Fruit fly (Drosophila melanogaster) whole organism, embryonic: Measurements from ENCODE around the gene CG32371.

ENCODE experiments used
- Bgb ChIP-seq: fragments of 200-800 bp; sonication (Bioruptor generic); IDR thresholded peaks from 2 replicates; pipeline ENCODE4 v1.3.6; 2022; ENCODE audit warnings: missing biosample characterization, missing genetic modification characterization; ENCODE audit not compliant: partially characterized antibody
- CG10267 ChIP-seq: fragments of 200-800 bp; sonication (Bioruptor generic); optimal IDR thresholded peaks from 2 replicates; lab custom pipeline; 2018; ENCODE audit warnings: missing biosample characterization, mild to moderate bottlenecking, missing genetic modification characterization, moderate library complexity
- CG11696 ChIP-seq: fragments of 200-800 bp; sonication (Bioruptor generic); IDR thresholded peaks from 2 replicates; pipeline ENCODE4 v1.3.6; 2022; ENCODE audit warnings: missing biosample characterization, missing genetic modification characterization
- CG12769 ChIP-seq: fragments of 200-800 bp; sonication (Bioruptor generic); optimal IDR thresholded peaks from 2 replicates; lab custom pipeline; 2019; ENCODE audit warnings: missing biosample characterization, mild to moderate bottlenecking, missing genetic modification characterization, moderate library complexity
- CG13424 ChIP-seq: fragments of 200-800 bp; sonication (Bioruptor generic); optimal IDR thresholded peaks from 2 replicates; lab custom pipeline; 2019; ENCODE audit warnings: missing biosample characterization, mild to moderate bottlenecking, missing genetic modification characterization, moderate library complexity
- CG14050 ChIP-seq: fragments of 200-800 bp; sonication (Bioruptor generic); IDR thresholded peaks from 3 replicates; pipeline ENCODE4 v1.3.6; 2022; ENCODE audit warnings: missing biosample characterization, missing genetic modification characterization
- CG15269 ChIP-seq: fragments of 200-800 bp; sonication (Bioruptor generic); optimal IDR thresholded peaks from 2 replicates; lab custom pipeline; 2018; ENCODE audit warnings: missing biosample characterization, mild to moderate bottlenecking, missing genetic modification characterization, moderate library complexity
- CG17361 ChIP-seq: fragments of 200-800 bp; sonication (Bioruptor generic); IDR thresholded peaks from 3 replicates; pipeline ENCODE4 v1.3.6; 2022; ENCODE audit warnings: missing biosample characterization, missing genetic modification characterization
- CG2116 ChIP-seq: fragments of 200-800 bp; sonication (Bioruptor generic); optimal IDR thresholded peaks from 3 replicates; lab custom pipeline; 2018; ENCODE audit warnings: missing biosample characterization, mild to moderate bottlenecking, missing genetic modification characterization
- CG30431 ChIP-seq: fragments of 200-800 bp; sonication (Bioruptor generic); optimal IDR thresholded peaks from 2 replicates; lab custom pipeline; 2017; ENCODE audit warnings: missing biosample characterization, missing genetic modification characterization
- CG31441 ChIP-seq: fragments of 200-800 bp; sonication (Bioruptor generic); IDR thresholded peaks from 2 replicates; pipeline ENCODE4 v1.3.6; 2022; ENCODE audit warnings: missing biosample characterization, missing genetic modification characterization
- CG3281 ChIP-seq: fragments of 200-800 bp; sonication (Bioruptor generic); optimal IDR thresholded peaks from 3 replicates; lab custom pipeline; 2017; ENCODE audit warnings: missing biosample characterization, mild to moderate bottlenecking, missing genetic modification characterization
- CG33557 ChIP-seq: fragments of 200-800 bp; sonication (Bioruptor generic); optimal IDR thresholded peaks from 2 replicates; lab custom pipeline; 2019; ENCODE audit warnings: missing biosample characterization, mild to moderate bottlenecking, missing genetic modification characterization, moderate library complexity
- CG3407 ChIP-seq: fragments of 200-800 bp; sonication (Bioruptor generic); optimal IDR thresholded peaks from 2 replicates; lab custom pipeline; 2018; ENCODE audit warnings: missing biosample characterization, mild to moderate bottlenecking, missing genetic modification characterization
- CG3726 ChIP-seq: fragments of 200-800 bp; sonication (Bioruptor generic); IDR thresholded peaks from 3 replicates; pipeline ENCODE4, ENCODE4 v1.3.6; 2022; ENCODE audit warnings: missing biosample characterization, missing genetic modification characterization
- CG4360 ChIP-seq: fragments of 200-800 bp; sonication (Bioruptor generic); IDR thresholded peaks from 2 replicates; pipeline ENCODE4 v1.3.6; 2022; ENCODE audit warnings: missing biosample characterization, missing genetic modification characterization
- CG4820 ChIP-seq: fragments of 200-800 bp; sonication (Bioruptor generic); optimal IDR thresholded peaks from 3 replicates; lab custom pipeline; 2016; ENCODE audit warnings: missing biosample characterization, missing genetic modification characterization
- CG7556 ChIP-seq: fragments of 200-800 bp; sonication (Bioruptor generic); optimal IDR thresholded peaks from 2 replicates; lab custom pipeline; 2017; ENCODE audit warnings: missing biosample characterization, mild to moderate bottlenecking, missing genetic modification characterization
- CG7745 ChIP-seq: fragments of 200-800 bp; sonication (Bioruptor generic); optimal IDR thresholded peaks from 2 replicates; lab custom pipeline; 2018; ENCODE audit warnings: missing biosample characterization, mild to moderate bottlenecking, missing genetic modification characterization, moderate library complexity
- CG7839 ChIP-seq: fragments of 200-800 bp; sonication (Bioruptor generic); optimal IDR thresholded peaks from 3 replicates; lab custom pipeline; 2018; ENCODE audit warnings: missing biosample characterization, mild to moderate bottlenecking, missing genetic modification characterization, moderate library complexity
- CG8388 ChIP-seq: fragments of 200-800 bp; sonication (Bioruptor generic); optimal IDR thresholded peaks from 2 replicates; lab custom pipeline; 2019; ENCODE audit warnings: missing biosample characterization, mild to moderate bottlenecking, missing genetic modification characterization, moderate library complexity
- D19A ChIP-seq: fragments of 200-800 bp; optimal IDR thresholded peaks from 3 replicates; lab custom pipeline; 2019; ENCODE audit warnings: missing biosample characterization, mild to moderate bottlenecking, missing genetic modification characterization, moderate library complexity
- E2f1 ChIP-seq: fragments of 200-800 bp; sonication (Bioruptor generic); IDR thresholded peaks from 2 replicates; pipeline ENCODE4 v1.3.6; 2022; ENCODE audit warnings: missing biosample characterization, missing genetic modification characterization
- Eip74EF ChIP-seq, 2 experiments: fragments of 200-800 bp in 1 of 2; fragments of >200 bp in 1 of 2; sonication (Bioruptor generic) in 1 of 2; optimal IDR thresholded peaks; 2 replicates each; lab custom pipeline; 2017 to 2019; ENCODE audit warnings: missing biosample characterization in 2 of 2, missing genetic modification characterization in 2 of 2, mild to moderate bottlenecking in 1 of 2, moderate library complexity in 1 of 2
- Hr3 ChIP-seq: fragments of 200-800 bp; sonication (Bioruptor generic); optimal IDR thresholded peaks from 3 replicates; lab custom pipeline; 2016; ENCODE audit warnings: missing biosample characterization, missing genetic modification characterization
- Oli ChIP-seq: fragments of 200-800 bp; sonication (Bioruptor generic); optimal IDR thresholded peaks from 2 replicates; lab custom pipeline; 2018; ENCODE audit warnings: missing biosample characterization, mild to moderate bottlenecking, missing genetic modification characterization, moderate library complexity
- Pdp1 ChIP-seq, 2 experiments: fragments of 200-800 bp; sonication (Bioruptor generic); optimal IDR thresholded peaks; 3 replicates each; lab custom pipeline; 2016; ENCODE audit warnings: missing biosample characterization in 2 of 2, missing genetic modification characterization in 2 of 2, mild to moderate bottlenecking in 1 of 2, moderate library complexity in 1 of 2
- Ptx1 ChIP-seq: fragments of 200-800 bp; sonication (Bioruptor generic); IDR thresholded peaks from 2 replicates; pipeline ENCODE4 v1.3.6; 2022; ENCODE audit warnings: missing biosample characterization, missing genetic modification characterization
- grau ChIP-seq: fragments of 200-800 bp; optimal IDR thresholded peaks from 3 replicates; lab custom pipeline; 2019; ENCODE audit warnings: missing biosample characterization, mild to moderate bottlenecking, missing genetic modification characterization, moderate library complexity
- gt ChIP-seq: fragments of 200-800 bp; sonication (Bioruptor generic); IDR thresholded peaks from 2 replicates; pipeline ENCODE4 v1.3.6; 2022; ENCODE audit warnings: missing biosample characterization, missing genetic modification characterization
- lbe ChIP-seq: fragments of 200-800 bp; sonication (Bioruptor generic); optimal IDR thresholded peaks from 2 replicates; lab custom pipeline; 2016; ENCODE audit warnings: missing biosample characterization, mild to moderate bottlenecking, missing genetic modification characterization
- mam ChIP-seq: fragments of 200-800 bp; sonication (Bioruptor generic); optimal IDR thresholded peaks from 3 replicates; lab custom pipeline; 2016; ENCODE audit warnings: missing biosample characterization, missing genetic modification characterization
- nerfin-2 ChIP-seq: fragments of 200-800 bp; sonication (Bioruptor generic); IDR thresholded peaks from 2 replicates; pipeline ENCODE4 v1.3.6; 2022; ENCODE audit warnings: missing biosample characterization, missing genetic modification characterization; ENCODE audit not compliant: partially characterized antibody
- pan ChIP-seq, 4 experiments: fragments of >200 bp in 3 of 4; fragments of 200-800 bp in 1 of 4; sonication (Bioruptor generic) in 1 of 4; optimal IDR thresholded peaks in 3 of 4; IDR thresholded peaks in 1 of 4; 2 replicates each; pipeline versions ENCODE4 v1.3.6 to Lab custom; 2017 to 2022; ENCODE audit warnings: missing biosample characterization in 2 of 4, missing genetic modification characterization in 2 of 4, mixed read lengths in 1 of 4
- peb ChIP-seq: fragments of 200-800 bp; sonication (Bioruptor generic); IDR thresholded peaks from 2 replicates; pipeline ENCODE4 v1.3.6; 2022; ENCODE audit warnings: missing biosample characterization, missing genetic modification characterization
- rib ChIP-seq: fragments of 200-800 bp; sonication (Bioruptor generic); IDR thresholded peaks from 2 replicates; pipeline ENCODE4 v1.3.6; 2022; ENCODE audit warnings: missing biosample characterization, missing genetic modification characterization
- sisA ChIP-seq: fragments of 200-800 bp; sonication (Bioruptor generic); IDR thresholded peaks from 2 replicates; pipeline ENCODE4 v1.3.6; 2022; ENCODE audit warnings: missing biosample characterization, missing genetic modification characterization
- sr ChIP-seq: fragments of 200-800 bp; sonication (Bioruptor generic); IDR thresholded peaks from 3 replicates; pipeline ENCODE4 v1.3.6; 2022; ENCODE audit warnings: missing biosample characterization, missing genetic modification characterization
- ssp ChIP-seq: fragments of 200-800 bp; sonication (Bioruptor generic); IDR thresholded peaks from 2 replicates; pipeline ENCODE4 v1.3.6; 2022; ENCODE audit warnings: missing biosample characterization, missing genetic modification characterization
- stc ChIP-seq: fragments of 200-800 bp; sonication (Bioruptor generic); IDR thresholded peaks from 2 replicates; pipeline ENCODE4 v1.3.6; 2022; ENCODE audit warnings: missing biosample characterization, missing genetic modification characterization
- toy ChIP-seq: fragments of 200-800 bp; sonication (Bioruptor generic); IDR thresholded peaks from 2 replicates; pipeline ENCODE4 v1.3.6; 2022; ENCODE audit warnings: missing biosample characterization, missing genetic modification characterization
- tup ChIP-seq: fragments of 200-800 bp; sonication (Bioruptor generic); optimal IDR thresholded peaks from 2 replicates; lab custom pipeline; 2016; ENCODE audit warnings: missing biosample characterization, mild to moderate bottlenecking, missing genetic modification characterization, moderate library complexity
- zen ChIP-seq: fragments of 200-800 bp; sonication (Bioruptor generic); optimal IDR thresholded peaks from 3 replicates; lab custom pipeline; 2018; ENCODE audit warnings: missing biosample characterization, mild to moderate bottlenecking, missing genetic modification characterization, moderate library complexity

The CG32371 gene

dm6 chr3L:7810924-7811323, 42.8 kb upstream of the CG32371 start (continued):
- TF ChIP-seq E2f1, result no peak
- TF ChIP-seq CG3281, result no peak
- TF ChIP-seq CG31441, result peak; percentile 80
- no peak for TF ChIP-seq mam (GFP tag; lab: Kevin White, UChicago)
- TF ChIP-seq lbe, result no peak
- peak in 1 of 2 experiments; percentile 81 for TF ChIP-seq Eip74EF (GFP tag; optimal IDR thresholded peaks at IDR 0.05; lab: Kevin White, UChicago)
- peak; percentile 36 for TF ChIP-seq grau (tag; lab: Kevin White, UChicago)
- TF ChIP-seq stc (GFP tag; lab: Robert Waterston, UW), result peak; percentile 60; the same call in 1 of the 2 replicates
- no peak for TF ChIP-seq Bgb (GFP tag; lab: Robert Waterston, UW)
- TF ChIP-seq CG11696 (GFP tag; lab: Robert Waterston, UW), result no peak
- TF ChIP-seq D19A (tag; lab: Kevin White, UChicago), result peak; percentile 1
- TF ChIP-seq CG4820, result no peak
- no peak for TF ChIP-seq gt (GFP tag; lab: Robert Waterston, UW)
- TF ChIP-seq CG3726 (GFP tag; lab: Robert Waterston, UW), result no peak
- TF ChIP-seq pan (optimal IDR thresholded peaks at IDR 0.05; lab: Kevin White, UChicago), result no peak
- TF ChIP-seq pan (GFP tag; optimal IDR thresholded peaks at IDR 0.05 in 1 of 2, IDR thresholded peaks at IDR 0.05 in 1 of 2), result peak in 1 of 2 experiments; percentile 40
- TF ChIP-seq CG7839, result peak; percentile 60
- TF ChIP-seq tup, result no peak
- TF ChIP-seq CG33557 (GFP tag; lab: Kevin White, UChicago), result no peak
- TF ChIP-seq CG13424, result peak; percentile 73
- peak; percentile 0 for TF ChIP-seq Hr3 (GFP tag; lab: Kevin White, UChicago)
- TF ChIP-seq CG2116 (GFP tag; lab: Kevin White, UChicago), result no peak
- TF ChIP-seq CG7556 (GFP tag; lab: Kevin White, UChicago), result peak; percentile 21
- no peak for TF ChIP-seq CG7745 (tag; lab: Kevin White, UChicago)
- peak; percentile 47; the same call in 1 of the 3 replicates for TF ChIP-seq CG17361
- no peak for TF ChIP-seq sr
- TF ChIP-seq CG3407 (GFP tag; lab: Kevin White, UChicago), result no peak
- peak; percentile 13 for TF ChIP-seq CG8388 (GFP tag; lab: Kevin White, UChicago)
- peak; percentile 32; the same call in 1 of the 3 replicates for TF ChIP-seq CG14050
- peak; percentile 50 for TF ChIP-seq Oli (tag; lab: Kevin White, UChicago)
- no peak for TF ChIP-seq CG10267 (tag; lab: Kevin White, UChicago)
- TF ChIP-seq CG4360, result no peak
- no peak for TF ChIP-seq CG30431 (GFP tag; lab: Kevin White, UChicago)
- no peak for TF ChIP-seq nerfin-2 (GFP tag; lab: Robert Waterston, UW)
- TF ChIP-seq CG15269 (tag; lab: Kevin White, UChicago), result peak; percentile 71
- TF ChIP-seq sisA (GFP tag; lab: Robert Waterston, UW), result no peak
- TF ChIP-seq ssp, result no peak
- TF ChIP-seq, all 482 proteins: peak for 54

- TF ChIP-seq zen (no peak), peb (GFP tag; lab: Robert Waterston, UW) (no peak), CG12769 (tag; lab: Kevin White, UChicago) (peak; percentile 26), toy (GFP tag; lab: Robert Waterston, UW) (no peak), Ptx1 (GFP tag; lab: Robert Waterston, UW) (no peak), rib (GFP tag; lab: Robert Waterston, UW) (0 out of 2 replicates have a peak, but pooled peaks have one; percentile 18), Pdp1 (GFP tag; optimal IDR thresholded peaks at IDR 0.05; lab: Kevin White, UChicago) (peak in 1 of 2 experiments; percentile 92)
These were observed 42.3 kb upstream of the CG32371 start for dm6 chr3L:7810426-7810825.
